Worm (Caenorhabditis elegans) whole organism, L4 larva: ENCODE results near the gene Y37D8A.6.

Experiments used
- F26F4.8 ChIP-seq: fragments of 200-800 bp; sonication (Bioruptor generic); conservative IDR thresholded peaks from 2 replicates; pipeline ENCODE4 v1.3.6; 2022; ENCODE audit warnings: missing genetic modification characterization, missing compliant biosample characterization
- F44E2.7 ChIP-seq: fragments of 200-800 bp; sonication (Bioruptor generic); IDR thresholded peaks from 2 replicates; pipeline ENCODE4 v2.1.2; 2022; ENCODE audit warnings: missing genetic modification characterization, missing compliant biosample characterization
- F49E8.2 ChIP-seq: sonication (generic microtip); optimal IDR thresholded peaks from 2 replicates; lab custom pipeline; 2016; ENCODE audit warnings: missing compliant biosample characterization, mild to moderate bottlenecking, missing genetic modification characterization, borderline replicate concordance
- R02D3.7 ChIP-seq: fragments of 150-350 bp; sonication (generic microtip); optimal IDR thresholded peaks from 3 replicates; lab custom pipeline; 2014; ENCODE audit warnings: missing biosample characterization, missing genetic modification characterization
- Y105C5A.15 ChIP-seq: fragments of 200-800 bp; sonication (Bioruptor generic); IDR thresholded peaks from 2 replicates; pipeline ENCODE4 v1.3.6; 2022; ENCODE audit warnings: missing genetic modification characterization, missing compliant biosample characterization
- Y5F2A.4 ChIP-seq: fragments of 200-800 bp; sonication (Bioruptor generic); optimal IDR thresholded peaks from 2 replicates; lab custom pipeline; 2018; ENCODE audit warnings: mild to moderate bottlenecking, missing genetic modification characterization, missing compliant biosample characterization
- arid-1 ChIP-seq: fragments of 200-800 bp; sonication (Bioruptor generic); conservative IDR thresholded peaks from 2 replicates; pipeline ENCODE4 v1.3.6; 2022; ENCODE audit warnings: missing genetic modification reagents, missing genetic modification characterization, missing compliant biosample characterization
- attf-4 ChIP-seq: sonication (generic microtip); optimal IDR thresholded peaks from 3 replicates; lab custom pipeline; 2017; ENCODE audit warnings: missing biosample characterization, missing genetic modification characterization
- ceh-20 ChIP-seq: fragments of 200-800 bp; sonication (Bioruptor generic); IDR thresholded peaks from 2 replicates; pipeline ENCODE4 v1.3.6; 2022; ENCODE audit warnings: missing genetic modification reagents, missing genetic modification characterization, missing compliant biosample characterization
- ceh-44 ChIP-seq: fragments of 200-800 bp; sonication (Bioruptor generic); IDR thresholded peaks from 2 replicates; pipeline ENCODE4 v1.3.6; 2022; ENCODE audit warnings: missing genetic modification reagents, missing genetic modification characterization, missing compliant biosample characterization
- ceh-82 ChIP-seq: sonication (generic microtip); optimal IDR thresholded peaks from 2 replicates; lab custom pipeline; 2017; ENCODE audit warnings: missing biosample characterization, missing genetic modification characterization
- ctbp-1 ChIP-seq: fragments of 200-800 bp; sonication (Bioruptor generic); IDR thresholded peaks from 2 replicates; pipeline ENCODE4 v1.3.6; 2022; ENCODE audit warnings: missing genetic modification reagents, missing genetic modification characterization, missing compliant biosample characterization
- daf-12 ChIP-seq: fragments of 150-350 bp; optimal IDR thresholded peaks from 2 replicates; lab custom pipeline; 2014; ENCODE audit warnings: missing biosample characterization, missing genetic modification reagents, missing genetic modification characterization
- daf-8 ChIP-seq: fragments of 200-800 bp; sonication (Bioruptor generic); IDR thresholded peaks from 2 replicates; pipeline ENCODE4 v1.3.6; 2022; ENCODE audit warnings: missing genetic modification characterization, missing compliant biosample characterization
- dmd-6 ChIP-seq: fragments of 200-800 bp; sonication (Bioruptor generic); IDR thresholded peaks from 2 replicates; pipeline ENCODE4 v1.3.6; 2022; ENCODE audit warnings: missing genetic modification reagents, missing genetic modification characterization, missing compliant biosample characterization
- dmd-9 ChIP-seq: fragments of 200-800 bp; sonication (Bioruptor generic); IDR thresholded peaks from 2 replicates; pipeline ENCODE4 v1.3.6; 2022; ENCODE audit warnings: missing genetic modification reagents, missing genetic modification characterization, missing compliant biosample characterization
- dve-1 ChIP-seq: sonication (generic microtip); optimal IDR thresholded peaks from 2 replicates; lab custom pipeline; 2017; ENCODE audit warnings: antibody characterized with exemption, mild to moderate bottlenecking, missing genetic modification characterization, missing compliant biosample characterization; ENCODE audit not compliant: insufficient read depth
- egl-43 ChIP-seq: fragments of 200-800 bp; sonication (Bioruptor generic); IDR thresholded peaks from 2 replicates; pipeline ENCODE4 v1.3.6; 2022; ENCODE audit warnings: missing genetic modification reagents, missing genetic modification characterization, missing compliant biosample characterization
- hlh-11 ChIP-seq: fragments of 200-800 bp; sonication (Bioruptor generic); optimal IDR thresholded peaks from 2 replicates; lab custom pipeline; 2018; ENCODE audit warnings: mild to moderate bottlenecking, missing genetic modification characterization, missing compliant biosample characterization
- hlh-30 ChIP-seq: sonication (generic microtip); optimal IDR thresholded peaks from 2 replicates; lab custom pipeline; 2017; ENCODE audit warnings: antibody characterized with exemption, mild to moderate bottlenecking, missing genetic modification characterization, missing compliant biosample characterization; ENCODE audit not compliant: insufficient read depth
- hmg-1.1 ChIP-seq: fragments of 200-800 bp; sonication (Bioruptor generic); IDR thresholded peaks from 2 replicates; pipeline ENCODE4 v1.3.6; 2022; ENCODE audit warnings: missing genetic modification reagents, missing genetic modification characterization, missing compliant biosample characterization
- lim-7 ChIP-seq: fragments of 200-800 bp; sonication (Bioruptor generic); IDR thresholded peaks from 2 replicates; pipeline ENCODE4 v1.3.6; 2022; ENCODE audit warnings: missing genetic modification characterization, missing compliant biosample characterization
- lin-13 ChIP-seq: fragments of 150-350 bp; optimal IDR thresholded peaks from 2 replicates; lab custom pipeline; 2014; ENCODE audit warnings: missing biosample characterization, missing genetic modification reagents, missing genetic modification characterization
- lsy-2 ChIP-seq, 2 experiments: fragments of 150-350 bp in 1 of 2; sonication (generic microtip) in 1 of 2; optimal IDR thresholded peaks; 2 replicates each; lab custom pipeline; 2014 to 2017; ENCODE audit warnings: missing biosample characterization in 2 of 2, missing genetic modification characterization in 2 of 2
- madf-9 ChIP-seq: fragments of 200-800 bp; sonication (Bioruptor generic); conservative IDR thresholded peaks from 2 replicates; pipeline ENCODE4 v1.3.6; 2022; ENCODE audit warnings: missing genetic modification reagents, missing genetic modification characterization, missing compliant biosample characterization
- mdl-1 ChIP-seq, 2 experiments: fragments of 150-350 bp in 1 of 2; sonication (generic microtip) in 1 of 2; optimal IDR thresholded peaks; 2 replicates each; lab custom pipeline; 2014 to 2017; ENCODE audit warnings: missing biosample characterization in 2 of 2, missing genetic modification characterization in 2 of 2
- mes-2 ChIP-seq: sonication (generic microtip); optimal IDR thresholded peaks from 2 replicates; lab custom pipeline; 2016; ENCODE audit warnings: missing genotype, mild to moderate bottlenecking, missing genetic modification characterization, missing compliant biosample characterization; ENCODE audit not compliant: poor library complexity, severe bottlenecking
- mxl-2 ChIP-seq: fragments of 200-800 bp; sonication (Bioruptor generic); conservative IDR thresholded peaks from 2 replicates; pipeline ENCODE4 v1.3.6; 2022; ENCODE audit warnings: missing genetic modification reagents, missing genetic modification characterization, missing compliant biosample characterization
- mxl-3 ChIP-seq: fragments of 200-800 bp; sonication (Bioruptor generic); optimal IDR thresholded peaks from 2 replicates; lab custom pipeline; 2018; ENCODE audit warnings: mild to moderate bottlenecking, missing genetic modification characterization, missing compliant biosample characterization
- nhr-10 ChIP-seq: fragments of 150-350 bp; optimal IDR thresholded peaks from 2 replicates; lab custom pipeline; 2014; ENCODE audit warnings: missing biosample characterization, missing genetic modification characterization
- nhr-102 ChIP-seq: sonication (generic microtip); optimal IDR thresholded peaks from 2 replicates; lab custom pipeline; 2016; ENCODE audit warnings: mild to moderate bottlenecking, missing genetic modification characterization, moderate library complexity, missing compliant biosample characterization
- nhr-28 ChIP-seq: fragments of 150-350 bp; optimal IDR thresholded peaks from 2 replicates; lab custom pipeline; 2014; ENCODE audit warnings: missing biosample characterization, missing genetic modification characterization
- nhr-41 ChIP-seq: fragments of 200-800 bp; sonication (Bioruptor generic); IDR thresholded peaks from 2 replicates; pipeline ENCODE4 v1.3.6; 2022; ENCODE audit warnings: missing genetic modification reagents, missing genetic modification characterization, missing compliant biosample characterization
- nhr-42 ChIP-seq: fragments of 200-800 bp; sonication (Bioruptor generic); IDR thresholded peaks from 2 replicates; pipeline ENCODE4 v1.3.6; 2022; ENCODE audit warnings: missing genetic modification characterization, missing compliant biosample characterization
- php-3 ChIP-seq: fragments of 200-800 bp; sonication (Bioruptor generic); IDR thresholded peaks from 2 replicates; pipeline ENCODE4 v1.3.6; 2022; ENCODE audit warnings: missing genetic modification reagents, missing genetic modification characterization, missing compliant biosample characterization
- rbr-2 ChIP-seq: sonication (generic microtip); optimal IDR thresholded peaks from 2 replicates; lab custom pipeline; 2016; ENCODE audit warnings: missing genotype, missing genetic modification characterization, missing compliant biosample characterization
- set-16 ChIP-seq: fragments of 200-800 bp; sonication (Bioruptor generic); IDR thresholded peaks from 2 replicates; pipeline ENCODE4 v1.3.6; 2022; ENCODE audit warnings: missing genetic modification reagents, missing genetic modification characterization, missing compliant biosample characterization
- skn-1 ChIP-seq: fragments of 150-350 bp; optimal IDR thresholded peaks from 2 replicates; lab custom pipeline; 2014; ENCODE audit warnings: missing biosample characterization, missing genetic modification characterization
- snpc-4 ChIP-seq: fragments of 150-350 bp; optimal IDR thresholded peaks from 2 replicates; lab custom pipeline; 2014; ENCODE audit warnings: missing biosample characterization, missing genetic modification characterization
- spr-3 ChIP-seq: fragments of 200-800 bp; sonication (Bioruptor generic); optimal IDR thresholded peaks from 2 replicates; lab custom pipeline; 2018; ENCODE audit warnings: mild to moderate bottlenecking, missing genetic modification characterization, missing compliant biosample characterization
- tra-1 ChIP-seq: fragments of 200-800 bp; sonication (Bioruptor generic); IDR thresholded peaks from 2 replicates; pipeline ENCODE4 v1.3.6; 2022; ENCODE audit warnings: missing genetic modification reagents, missing genetic modification characterization, missing compliant biosample characterization
- unc-62 ChIP-seq, 3 experiments: fragments of 150-350 bp in 1 of 3; sonication (generic microtip); optimal IDR thresholded peaks in 2 of 3; peaks in 1 of 3; 1 replicate in 1 of 3; 2 replicates in 2 of 3; lab custom pipeline; 2014 to 2017; ENCODE audit warnings: missing biosample characterization in 3 of 3, missing genetic modification characterization in 3 of 3, missing genetic modification reagents in 3 of 3, missing genotype in 1 of 3
- vab-7 ChIP-seq: fragments of 200-800 bp; sonication (Bioruptor generic); IDR thresholded peaks from 2 replicates; pipeline ENCODE4 v1.3.6; 2022; ENCODE audit warnings: missing genetic modification reagents, missing genetic modification characterization, missing compliant biosample characterization
- zfp-3 ChIP-seq: fragments of 200-800 bp; sonication (Bioruptor generic); conservative IDR thresholded peaks from 2 replicates; pipeline ENCODE4 v1.3.6; 2022; ENCODE audit warnings: missing genetic modification reagents, missing genetic modification characterization, missing compliant biosample characterization
- zip-11 ChIP-seq: fragments of 200-800 bp; sonication (Bioruptor generic); IDR thresholded peaks from 2 replicates; pipeline ENCODE4 v1.3.6; 2022; ENCODE audit warnings: missing genetic modification characterization, missing compliant biosample characterization
- zip-2 ChIP-seq: fragments of 150-350 bp; optimal IDR thresholded peaks from 2 replicates; lab custom pipeline; 2014; ENCODE audit warnings: missing biosample characterization, missing genetic modification characterization
- ztf-11 ChIP-seq: fragments of 150-350 bp; optimal IDR thresholded peaks from 2 replicates; lab custom pipeline; 2014; ENCODE audit warnings: missing biosample characterization, missing genetic modification characterization

Gene Y37D8A.6

DNA sequence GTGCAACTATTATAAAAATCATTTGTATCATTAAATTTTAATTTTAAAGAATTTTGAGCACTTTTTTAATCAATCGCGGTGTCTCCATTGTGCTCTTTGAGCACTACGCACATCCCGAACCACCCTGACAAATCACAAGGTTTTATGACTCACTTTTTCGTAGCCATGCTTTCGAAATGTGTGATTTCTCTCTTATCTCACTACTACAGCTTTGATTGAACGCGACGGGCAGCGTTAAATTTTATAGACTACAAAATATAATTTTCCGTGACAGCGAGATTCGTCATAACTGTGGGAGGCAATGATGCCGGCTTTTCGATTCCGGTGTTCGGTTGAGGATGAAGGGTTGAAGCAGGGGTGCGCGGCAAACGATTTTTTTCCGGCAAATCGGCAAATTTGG, 20.4 kb downstream of the Y37D8A.6 start:
- peak; percentile 47 for TF ChIP-seq hlh-30 (tag; lab: Kevin White, UChicago)
- no peak for TF ChIP-seq R02D3.7
- TF ChIP-seq nhr-28 (tag; lab: Kevin White, UChicago) = peak; percentile 100
- peak; percentile 28 for TF ChIP-seq mxl-3 (GFP tag; lab: Kevin White, UChicago)
- peak; percentile 20 for TF ChIP-seq mes-2 (tag; lab: Kevin White, UChicago)
- no peak for TF ChIP-seq skn-1 (tag; lab: Kevin White, UChicago)
- 0 out of 2 replicates have a peak, but pooled peaks have one; percentile 18 for TF ChIP-seq tra-1 (GFP tag; lab: Robert Waterston, UW)
- no peak for TF ChIP-seq zfp-3 (GFP tag; lab: Robert Waterston, UW)
- TF ChIP-seq dmd-9 (GFP tag; lab: Robert Waterston, UW) = no peak
- peak; percentile 88 for TF ChIP-seq dmd-6
- TF ChIP-seq ceh-44 = no peak
- peak; percentile 28 for TF ChIP-seq nhr-102 (tag; lab: Kevin White, UChicago)
- no peak for TF ChIP-seq F49E8.2
- TF ChIP-seq rbr-2 = no peak
- no peak for TF ChIP-seq ceh-82 (tag; lab: Kevin White, UChicago)
- no peak for TF ChIP-seq spr-3 (GFP tag; lab: Kevin White, UChicago)
- no peak for TF ChIP-seq nhr-42 (GFP tag; lab: Robert Waterston, UW)
- TF ChIP-seq php-3 (GFP tag; lab: Robert Waterston, UW) = peak; percentile 24; the same call in 1 of the 2 replicates
- no peak for TF ChIP-seq F26F4.8 (GFP tag; lab: Robert Waterston, UW)
- peak; percentile 75 for TF ChIP-seq hlh-11 (tag; lab: Kevin White, UChicago)
- no peak for TF ChIP-seq nhr-10 (tag; lab: Kevin White, UChicago)
- TF ChIP-seq nhr-41 (GFP tag; lab: Robert Waterston, UW) = 0 out of 2 replicates have a peak, but pooled peaks have one; percentile 21
- TF ChIP-seq dve-1 (tag; lab: Kevin White, UChicago) = peak; percentile 68
- TF ChIP-seq mxl-2 (GFP tag; lab: Robert Waterston, UW) = no peak
- TF ChIP-seq vab-7 = no peak
- no peak for TF ChIP-seq Y105C5A.15 (GFP tag; lab: Robert Waterston, UW)
- no peak for TF ChIP-seq attf-4 (tag; lab: Kevin White, UChicago)
- TF ChIP-seq hmg-1.1 (GFP tag; lab: Robert Waterston, UW) = no peak
- TF ChIP-seq, all 104 proteins: peak for 11

DNA sequence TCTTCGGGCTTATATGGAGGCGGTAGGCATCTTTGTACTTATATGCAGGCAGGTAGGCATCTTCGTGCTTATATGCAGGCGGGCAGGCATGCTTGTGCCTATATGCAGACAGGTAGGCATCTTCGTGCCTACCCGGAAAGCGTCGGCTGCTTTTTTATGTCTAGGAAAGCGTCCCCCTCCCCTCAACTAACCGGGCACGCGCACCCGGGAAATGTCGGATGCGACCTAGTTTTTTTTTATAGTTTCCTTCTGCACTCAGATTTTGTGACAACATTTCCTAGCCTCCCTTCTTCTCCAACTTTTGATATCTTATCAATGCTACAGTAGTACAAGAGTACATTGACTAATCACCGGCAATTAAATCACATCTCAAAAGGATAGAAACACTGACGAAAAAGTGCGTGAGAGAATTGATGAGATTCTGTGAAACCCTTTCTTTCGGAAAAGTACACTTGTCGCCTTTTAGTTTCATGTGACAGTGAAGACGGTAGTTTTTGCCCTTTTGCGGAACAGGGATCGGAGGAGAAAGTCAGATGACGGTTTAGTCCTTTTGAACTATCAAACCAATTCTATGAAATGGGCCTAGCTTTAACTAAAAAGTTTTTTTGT, 21.0 kb downstream of the Y37D8A.6 start:
- TF ChIP-seq spr-3 (GFP tag; lab: Kevin White, UChicago) (no peak), zip-2 (tag; lab: Kevin White, UChicago) (no peak), egl-43 (GFP tag; lab: Robert Waterston, UW) (no peak), attf-4 (tag; lab: Kevin White, UChicago) (no peak), Y5F2A.4 (GFP tag; lab: Kevin White, UChicago) (no peak), madf-9 (GFP tag; lab: Robert Waterston, UW) (no peak), skn-1 (tag; lab: Kevin White, UChicago) (no peak), set-16 (GFP tag; lab: Robert Waterston, UW) (no peak; the same call in 1 of the 2 replicates), snpc-4 (tag; lab: Kevin White, UChicago) (peak; percentile 17), zfp-3 (GFP tag; lab: Robert Waterston, UW) (no peak), ztf-11 (tag; lab: Kevin White, UChicago) (no peak), daf-12 (no peak), hlh-30 (tag; lab: Kevin White, UChicago) (peak; percentile 60), lin-13 (GFP tag; lab: Kevin White, UChicago) (no peak), F44E2.7 (GFP tag; lab: Robert Waterston, UW) (no peak), nhr-41 (GFP tag; lab: Robert Waterston, UW) (no peak), daf-8 (no peak), lsy-2 (tag; optimal IDR thresholded peaks at IDR 0.05; lab: Kevin White, UChicago) (peak in 1 of 2 experiments; percentile 45), ceh-20 (GFP tag; lab: Robert Waterston, UW) (no peak), ceh-82 (tag; lab: Kevin White, UChicago) (no peak), zip-11 (GFP tag; lab: Robert Waterston, UW) (no peak), unc-62 (GFP tag; optimal IDR thresholded peaks at IDR 0.05 in 1 of 2; lab: Kevin White, UChicago) (peak in 1 of 2 experiments; percentile 92), unc-62 (tag; optimal IDR thresholded peaks at IDR 0.05; lab: Kevin White, UChicago) (no peak), arid-1 (no peak), mdl-1 (tag; optimal IDR thresholded peaks at IDR 0.05; lab: Kevin White, UChicago) (peak; percentile 21 to 63), ctbp-1 (no peak), Y105C5A.15 (GFP tag; lab: Robert Waterston, UW) (no peak), lim-7 (GFP tag; lab: Robert Waterston, UW) (no peak), dve-1 (tag; lab: Kevin White, UChicago) (peak; percentile 67)
